Worm (Caenorhabditis elegans): ENCODE measurements around the gene Y38F1A.7.
"Not testable (repeated sequence)": the region's sequence is repeated elsewhere in the genome, so short reads cannot be mapped to it uniquely, and the experiment has no call there.

- not testable (repeated sequence) for TF ChIP-seq nhr-6 (tag; optimal IDR thresholded peaks at IDR 0.05); snpc-4 (tag; optimal IDR thresholded peaks at IDR 0.05); alr-1 (tag; optimal IDR thresholded peaks at IDR 0.05); fos-1 (tag; optimal IDR thresholded peaks at IDR 0.05); ceh-82 (tag; optimal IDR thresholded peaks at IDR 0.05); F13H6.1 (tag; optimal IDR thresholded peaks at IDR 0.05); ama-1 (optimal IDR thresholded peaks at IDR 0.05); ztf-11 (tag; optimal IDR thresholded peaks at IDR 0.05); nhr-11 (tag; optimal IDR thresholded peaks at IDR 0.05); nhr-25 (tag; optimal IDR thresholded peaks at IDR 0.05); crh-2 (tag; optimal IDR thresholded peaks at IDR 0.05); nhr-12 (tag; optimal IDR thresholded peaks at IDR 0.05)
These were observed 34.1 kb upstream of the Y38F1A.7 start, which contains the start of gene F18A11.2 for ce11 chrII:13031649-13032191.

Data from whole organism, L2 larva.